Worm (Caenorhabditis elegans) whole organism, L4 larva: Measurements from ENCODE around the gene sftb-1.
A peak's percentile ranks its signal among the peaks of the same experiment; 100 is the strongest.

Experiments
- F37D6.2 ChIP-seq: sonication (generic microtip); optimal IDR thresholded peaks from 2 replicates; lab custom pipeline; 2016; ENCODE audit warnings: mild to moderate bottlenecking, missing genetic modification characterization, missing compliant biosample characterization
- F44E2.7 ChIP-seq: fragments of 200-800 bp; sonication (Bioruptor generic); IDR thresholded peaks from 2 replicates; pipeline ENCODE4 v2.1.2; 2022; ENCODE audit warnings: missing genetic modification characterization, missing compliant biosample characterization
- T20F7.1 ChIP-seq: fragments of 200-800 bp; sonication (Bioruptor generic); optimal IDR thresholded peaks from 2 replicates; lab custom pipeline; 2018; ENCODE audit warnings: mild to moderate bottlenecking, missing genetic modification characterization, missing compliant biosample characterization
- Y105C5A.15 ChIP-seq: fragments of 200-800 bp; sonication (Bioruptor generic); IDR thresholded peaks from 2 replicates; pipeline ENCODE4 v1.3.6; 2022; ENCODE audit warnings: missing genetic modification characterization, missing compliant biosample characterization
- Y5F2A.4 ChIP-seq: fragments of 200-800 bp; sonication (Bioruptor generic); optimal IDR thresholded peaks from 2 replicates; lab custom pipeline; 2018; ENCODE audit warnings: mild to moderate bottlenecking, missing genetic modification characterization, missing compliant biosample characterization
- arid-1 ChIP-seq: fragments of 200-800 bp; sonication (Bioruptor generic); conservative IDR thresholded peaks from 2 replicates; pipeline ENCODE4 v1.3.6; 2022; ENCODE audit warnings: missing genetic modification reagents, missing genetic modification characterization, missing compliant biosample characterization
- ceh-20 ChIP-seq: fragments of 200-800 bp; sonication (Bioruptor generic); IDR thresholded peaks from 2 replicates; pipeline ENCODE4 v1.3.6; 2022; ENCODE audit warnings: missing genetic modification reagents, missing genetic modification characterization, missing compliant biosample characterization
- ceh-28 ChIP-seq: fragments of 150-350 bp; optimal IDR thresholded peaks from 2 replicates; lab custom pipeline; 2014; ENCODE audit warnings: missing biosample characterization, missing genetic modification reagents, missing genetic modification characterization
- ceh-44 ChIP-seq: fragments of 200-800 bp; sonication (Bioruptor generic); IDR thresholded peaks from 2 replicates; pipeline ENCODE4 v1.3.6; 2022; ENCODE audit warnings: missing genetic modification reagents, missing genetic modification characterization, missing compliant biosample characterization
- daf-16 ChIP-seq, 3 experiments: sonication (generic microtip); optimal IDR thresholded peaks; 2 replicates each; lab custom pipeline; 2016 to 2017; ENCODE audit warnings: missing genetic modification characterization in 3 of 3, missing genetic modification reagents in 3 of 3, mild to moderate bottlenecking in 2 of 3, missing compliant biosample characterization in 2 of 3, missing biosample characterization in 1 of 3, moderate library complexity in 1 of 3
- dmd-8 ChIP-seq: fragments of 200-800 bp; sonication (Bioruptor generic); IDR thresholded peaks from 2 replicates; pipeline ENCODE4 v1.3.6; 2022; ENCODE audit warnings: missing genetic modification characterization, missing compliant biosample characterization
- dpl-1 ChIP-seq: fragments of 150-350 bp; optimal IDR thresholded peaks from 2 replicates; lab custom pipeline; 2014; ENCODE audit warnings: missing biosample characterization, missing genetic modification reagents, missing genetic modification characterization
- dve-1 ChIP-seq: sonication (generic microtip); optimal IDR thresholded peaks from 2 replicates; lab custom pipeline; 2017; ENCODE audit warnings: antibody characterized with exemption, mild to moderate bottlenecking, missing genetic modification characterization, missing compliant biosample characterization; ENCODE audit not compliant: insufficient read depth
- egl-27 ChIP-seq: sonication (generic microtip); optimal IDR thresholded peaks from 3 replicates; lab custom pipeline; 2017; ENCODE audit warnings: missing biosample characterization, missing genetic modification reagents, missing genetic modification characterization
- egl-43 ChIP-seq: fragments of 200-800 bp; sonication (Bioruptor generic); IDR thresholded peaks from 2 replicates; pipeline ENCODE4 v1.3.6; 2022; ENCODE audit warnings: missing genetic modification reagents, missing genetic modification characterization, missing compliant biosample characterization
- hif-1 ChIP-seq, 2 experiments: sonication (generic microtip); optimal IDR thresholded peaks; 2 replicates each; lab custom pipeline; 2016 to 2017; ENCODE audit warnings: missing compliant biosample characterization in 2 of 2, missing genetic modification characterization in 2 of 2, missing genetic modification reagents in 2 of 2, missing genotype in 2 of 2, mild to moderate bottlenecking in 1 of 2
- hlh-11 ChIP-seq: fragments of 200-800 bp; sonication (Bioruptor generic); optimal IDR thresholded peaks from 2 replicates; lab custom pipeline; 2018; ENCODE audit warnings: mild to moderate bottlenecking, missing genetic modification characterization, missing compliant biosample characterization
- hlh-30 ChIP-seq: sonication (generic microtip); optimal IDR thresholded peaks from 2 replicates; lab custom pipeline; 2017; ENCODE audit warnings: antibody characterized with exemption, mild to moderate bottlenecking, missing genetic modification characterization, missing compliant biosample characterization; ENCODE audit not compliant: insufficient read depth
- lin-1 ChIP-seq: fragments of 200-800 bp; sonication (Bioruptor generic); IDR thresholded peaks from 2 replicates; pipeline ENCODE4 v1.3.6; 2022; ENCODE audit warnings: missing genetic modification reagents, missing genetic modification characterization, missing compliant biosample characterization
- lin-13 ChIP-seq: fragments of 150-350 bp; optimal IDR thresholded peaks from 2 replicates; lab custom pipeline; 2014; ENCODE audit warnings: missing biosample characterization, missing genetic modification reagents, missing genetic modification characterization
- lin-29 ChIP-seq: fragments of 200-800 bp; sonication (Bioruptor generic); IDR thresholded peaks from 2 replicates; pipeline ENCODE4 v1.3.6; 2022; ENCODE audit warnings: missing genetic modification reagents, missing genetic modification characterization, missing compliant biosample characterization
- lin-38 ChIP-seq: fragments of 200-800 bp; sonication (Bioruptor generic); IDR thresholded peaks from 2 replicates; pipeline ENCODE4 v1.3.6; 2022; ENCODE audit warnings: missing genetic modification reagents, missing genetic modification characterization, missing compliant biosample characterization
- lir-3 ChIP-seq: sonication (generic microtip); optimal IDR thresholded peaks from 2 replicates; lab custom pipeline; 2016; ENCODE audit warnings: mild to moderate bottlenecking, missing genetic modification characterization, missing compliant biosample characterization
- madf-9 ChIP-seq: fragments of 200-800 bp; sonication (Bioruptor generic); conservative IDR thresholded peaks from 2 replicates; pipeline ENCODE4 v1.3.6; 2022; ENCODE audit warnings: missing genetic modification reagents, missing genetic modification characterization, missing compliant biosample characterization
- mes-2 ChIP-seq: sonication (generic microtip); optimal IDR thresholded peaks from 2 replicates; lab custom pipeline; 2016; ENCODE audit warnings: missing genotype, mild to moderate bottlenecking, missing genetic modification characterization, missing compliant biosample characterization; ENCODE audit not compliant: poor library complexity, severe bottlenecking
- nhr-102 ChIP-seq: sonication (generic microtip); optimal IDR thresholded peaks from 2 replicates; lab custom pipeline; 2016; ENCODE audit warnings: mild to moderate bottlenecking, missing genetic modification characterization, moderate library complexity, missing compliant biosample characterization
- nhr-111 ChIP-seq: fragments of 200-800 bp; sonication (Bioruptor generic); optimal IDR thresholded peaks from 2 replicates; lab custom pipeline; 2018; ENCODE audit warnings: mild to moderate bottlenecking, missing genetic modification characterization, missing compliant biosample characterization
- nhr-28 ChIP-seq: fragments of 150-350 bp; optimal IDR thresholded peaks from 2 replicates; lab custom pipeline; 2014; ENCODE audit warnings: missing biosample characterization, missing genetic modification characterization
- nhr-42 ChIP-seq: fragments of 200-800 bp; sonication (Bioruptor generic); IDR thresholded peaks from 2 replicates; pipeline ENCODE4 v1.3.6; 2022; ENCODE audit warnings: missing genetic modification characterization, missing compliant biosample characterization
- nhr-6 ChIP-seq: fragments of 150-350 bp; optimal IDR thresholded peaks from 2 replicates; lab custom pipeline; 2014; ENCODE audit warnings: missing biosample characterization, missing genetic modification characterization
- nhr-76 ChIP-seq: fragments of 150-350 bp; optimal IDR thresholded peaks from 2 replicates; lab custom pipeline; 2014; ENCODE audit warnings: missing biosample characterization, missing genetic modification characterization
- php-3 ChIP-seq: fragments of 200-800 bp; sonication (Bioruptor generic); IDR thresholded peaks from 2 replicates; pipeline ENCODE4 v1.3.6; 2022; ENCODE audit warnings: missing genetic modification reagents, missing genetic modification characterization, missing compliant biosample characterization
- pqm-1 ChIP-seq: sonication (generic microtip); optimal IDR thresholded peaks from 2 replicates; lab custom pipeline; 2017; ENCODE audit warnings: missing biosample characterization, missing genetic modification characterization
- skn-1 ChIP-seq: fragments of 150-350 bp; optimal IDR thresholded peaks from 2 replicates; lab custom pipeline; 2014; ENCODE audit warnings: missing biosample characterization, missing genetic modification characterization
- snpc-1.2 ChIP-seq: fragments of 200-800 bp; sonication (Bioruptor generic); IDR thresholded peaks from 2 replicates; pipeline ENCODE4 v1.3.6; 2022; ENCODE audit warnings: missing genetic modification reagents, missing genetic modification characterization, missing compliant biosample characterization
- tag-97 ChIP-seq: fragments of 200-800 bp; sonication (Bioruptor generic); IDR thresholded peaks from 2 replicates; pipeline ENCODE4 v1.3.6; 2022; ENCODE audit warnings: missing genetic modification characterization, missing compliant biosample characterization
- zfp-2 ChIP-seq: sonication (generic microtip); optimal IDR thresholded peaks from 2 replicates; lab custom pipeline; 2016; ENCODE audit warnings: mild to moderate bottlenecking, missing genetic modification characterization, missing compliant biosample characterization
- ztf-11 ChIP-seq: fragments of 150-350 bp; optimal IDR thresholded peaks from 2 replicates; lab custom pipeline; 2014; ENCODE audit warnings: missing biosample characterization, missing genetic modification characterization
- ztf-7 ChIP-seq: fragments of 150-350 bp; optimal IDR thresholded peaks from 2 replicates; lab custom pipeline; 2014; ENCODE audit warnings: missing biosample characterization, missing genetic modification characterization

Gene sftb-1

DNA sequence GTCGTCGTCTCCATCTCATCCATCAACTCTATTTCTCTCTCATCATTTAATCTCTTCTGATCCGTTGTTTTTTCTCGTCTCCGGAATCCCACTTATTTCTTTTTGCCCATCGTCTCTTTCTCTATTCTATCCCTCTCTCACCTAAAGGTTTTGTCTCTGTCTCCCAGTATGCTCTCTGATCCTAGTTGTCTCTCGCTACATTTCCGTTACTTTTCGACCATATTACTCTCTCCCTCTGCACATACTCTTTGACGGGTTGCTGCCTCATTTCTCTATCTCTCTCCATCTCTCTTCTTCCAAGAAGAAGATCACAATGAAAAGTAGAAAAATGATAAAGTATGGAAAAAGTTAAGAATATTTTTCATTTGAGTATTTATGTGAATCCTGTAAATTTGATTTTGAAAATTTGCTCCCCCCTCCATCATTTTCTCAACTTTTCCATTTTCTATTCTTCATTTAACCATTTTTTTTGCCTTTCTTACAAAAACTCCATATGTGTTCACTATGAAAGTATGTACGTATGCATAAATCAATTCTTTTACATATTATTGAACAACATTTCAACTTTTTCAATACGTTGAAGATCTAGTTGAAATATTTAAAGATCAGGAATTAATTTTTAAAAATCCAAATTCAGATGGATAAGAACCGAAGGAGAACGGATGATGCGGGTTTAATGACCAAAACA, 48.1 kb upstream of the sftb-1 start, which contains the start of gene tag-131 (continued):
- TF ChIP-seq lin-38 (GFP tag; lab: Robert Waterston, UW), result no peak
- no peak for TF ChIP-seq tag-97 (GFP tag; lab: Robert Waterston, UW)
- peak in 1 of 2 experiments; percentile 5 for TF ChIP-seq daf-16 (GFP tag; optimal IDR thresholded peaks at IDR 0.05; lab: Kevin White, UChicago)
- no peak for TF ChIP-seq daf-16 (tag; optimal IDR thresholded peaks at IDR 0.05; lab: Kevin White, UChicago)
- peak; percentile 12 for TF ChIP-seq nhr-28 (tag; lab: Kevin White, UChicago)
- no peak for TF ChIP-seq nhr-76 (tag; lab: Kevin White, UChicago)
- no peak for TF ChIP-seq mes-2 (tag; lab: Kevin White, UChicago)
- TF ChIP-seq zfp-2 (tag; lab: Kevin White, UChicago), result no peak
- TF ChIP-seq lin-13 (GFP tag; lab: Kevin White, UChicago), result no peak
- no peak for TF ChIP-seq ceh-44
- no peak for TF ChIP-seq arid-1 (GFP tag; lab: Robert Waterston, UW)
- TF ChIP-seq egl-27, result no peak
- TF ChIP-seq ztf-7 (tag; lab: Kevin White, UChicago), result no peak
- TF ChIP-seq T20F7.1, result no peak
- no peak for TF ChIP-seq madf-9 (GFP tag; lab: Robert Waterston, UW)
- TF ChIP-seq ztf-11 (tag; lab: Kevin White, UChicago), result no peak
- TF ChIP-seq hlh-11 (tag; lab: Kevin White, UChicago), result peak; percentile 27
- TF ChIP-seq hif-1 (tag; optimal IDR thresholded peaks at IDR 0.05; lab: Kevin White, UChicago), result no peak
- no peak for TF ChIP-seq lin-1
- TF ChIP-seq egl-43, result no peak
- no peak for TF ChIP-seq F44E2.7 (GFP tag; lab: Robert Waterston, UW)
- no peak for TF ChIP-seq hlh-30
- no peak for TF ChIP-seq ceh-28
- no peak for TF ChIP-seq snpc-1.2 (GFP tag; lab: Robert Waterston, UW)
- TF ChIP-seq nhr-6, result no peak
- no peak for TF ChIP-seq lin-29 (GFP tag; lab: Robert Waterston, UW)
- peak; percentile 14 for TF ChIP-seq dpl-1 (GFP tag; lab: Kevin White, UChicago)
- TF ChIP-seq F37D6.2, result no peak
- TF ChIP-seq ceh-20, result 0 out of 2 replicates have a peak, but pooled peaks have one; percentile 25
- no peak for TF ChIP-seq nhr-42
- no peak for TF ChIP-seq dmd-8 (GFP tag; lab: Robert Waterston, UW)

DNA sequence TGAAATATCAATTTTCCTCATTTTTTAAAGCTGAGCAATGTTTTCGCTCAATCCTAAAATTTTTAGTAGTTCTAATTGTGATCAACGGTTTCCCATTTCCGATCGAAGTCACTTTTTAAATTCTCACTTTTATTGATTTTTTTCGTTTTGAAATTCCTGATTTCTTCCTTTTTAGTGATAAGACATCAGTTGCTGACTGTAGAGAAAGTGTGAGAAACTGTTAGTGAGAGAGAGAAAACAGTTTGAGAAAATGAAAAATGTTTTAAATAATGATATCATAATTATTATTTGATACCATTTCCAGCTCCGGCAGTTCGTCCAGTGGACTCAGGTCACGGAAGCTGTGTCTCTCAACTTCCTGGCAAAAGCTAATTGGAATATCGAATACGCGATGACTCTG, 45.4 kb upstream of the sftb-1 start:
- no peak for TF ChIP-seq nhr-111 (GFP tag; lab: Kevin White, UChicago)
- TF ChIP-seq pqm-1 (tag; lab: Kevin White, UChicago), result peak; percentile 80
- TF ChIP-seq ceh-28, result peak; percentile 41
- TF ChIP-seq Y5F2A.4 (GFP tag; lab: Kevin White, UChicago), result no peak
- no peak for TF ChIP-seq madf-9 (GFP tag; lab: Robert Waterston, UW)
- no peak for TF ChIP-seq daf-16 (GFP tag; optimal IDR thresholded peaks at IDR 0.05; lab: Kevin White, UChicago)
- peak; percentile 36 for TF ChIP-seq daf-16 (tag; optimal IDR thresholded peaks at IDR 0.05; lab: Kevin White, UChicago)
- peak; percentile 22 for TF ChIP-seq nhr-28 (tag; lab: Kevin White, UChicago)
- TF ChIP-seq dve-1 (tag; lab: Kevin White, UChicago), result peak; percentile 22
- TF ChIP-seq T20F7.1, result peak; percentile 2
- TF ChIP-seq nhr-102 (tag; lab: Kevin White, UChicago), result no peak
- TF ChIP-seq Y105C5A.15 (GFP tag; lab: Robert Waterston, UW), result no peak
- TF ChIP-seq lir-3 (tag; lab: Kevin White, UChicago), result no peak
- TF ChIP-seq skn-1 (tag; lab: Kevin White, UChicago), result no peak
- no peak for TF ChIP-seq php-3
